Fruit fly (Drosophila melanogaster): ENCODE results near the gene lft.

lft gene

dm6 chr2L:10395642-10396487 is 31.6 kb downstream of the lft start, which contains the start of gene Mdh1:
Mdh1 (minus strand) TSS chr2L:10396332.
- TF ChIP-seq usp (GFP tag; optimal IDR thresholded peaks at IDR 0.05), result no peak
- no peak for TF ChIP-seq EcR (GFP tag; optimal IDR thresholded peaks at IDR 0.05)
- TF ChIP-seq pan (optimal IDR thresholded peaks at IDR 0.05), result no peak
- no peak for TF ChIP-seq Dll (optimal IDR thresholded peaks at IDR 0.05)
- TF ChIP-seq psq (optimal IDR thresholded peaks at IDR 0.05), result no peak
- TF ChIP-seq CG8478 (optimal IDR thresholded peaks at IDR 0.05), result no peak

- TF ChIP-seq EcR (GFP tag; optimal IDR thresholded peaks at IDR 0.05), result no peak
These were observed 32.2 kb downstream of the lft start, which contains the start of gene Cnot4 for dm6 chr2L:10396488-10396824. Cnot4 (plus strand) TSS chr2L:10396716.

dm6 chr2L:10396877-10397587 is 32.8 kb downstream of the lft start:
- no peak for TF ChIP-seq CG8478 (optimal IDR thresholded peaks at IDR 0.05)
- TF ChIP-seq EcR (GFP tag; optimal IDR thresholded peaks at IDR 0.05), result no peak
- TF ChIP-seq psq (optimal IDR thresholded peaks at IDR 0.05), result no peak
- TF ChIP-seq pan (optimal IDR thresholded peaks at IDR 0.05), result no peak
- TF ChIP-seq usp (GFP tag; optimal IDR thresholded peaks at IDR 0.05), result no peak
- TF ChIP-seq Dll (optimal IDR thresholded peaks at IDR 0.05), result no peak

dm6 chr2L:10403803-10404315 is 39.6 kb downstream of the lft start:
- TF ChIP-seq psq (optimal IDR thresholded peaks at IDR 0.05), result no peak
- TF ChIP-seq CG8478 (optimal IDR thresholded peaks at IDR 0.05), result no peak
- TF ChIP-seq Dll (optimal IDR thresholded peaks at IDR 0.05), result no peak
- no peak for TF ChIP-seq pan (optimal IDR thresholded peaks at IDR 0.05)
- TF ChIP-seq usp (GFP tag; optimal IDR thresholded peaks at IDR 0.05), result no peak
- TF ChIP-seq EcR (GFP tag; optimal IDR thresholded peaks at IDR 0.05), result no peak

- no peak for TF ChIP-seq EcR (GFP tag; optimal IDR thresholded peaks at IDR 0.05)
- TF ChIP-seq usp (GFP tag; optimal IDR thresholded peaks at IDR 0.05), result no peak
- TF ChIP-seq CG8478 (optimal IDR thresholded peaks at IDR 0.05), result no peak
- TF ChIP-seq Dll (optimal IDR thresholded peaks at IDR 0.05), result no peak
- no peak for TF ChIP-seq psq (optimal IDR thresholded peaks at IDR 0.05)
- no peak for TF ChIP-seq pan (optimal IDR thresholded peaks at IDR 0.05)
These were observed 40.9 kb downstream of the lft start, which contains the start of the genes CG17768, LSm-4 and Ir31a for dm6 chr2L:10405008-10405654. CG17768 (minus strand) TSS chr2L:10405203. LSm-4 (minus strand) TSS chr2L:10405203. Ir31a (plus strand) TSS chr2L:10405565.

dm6 chr2L:10408122-10408576 is 43.9 kb downstream of the lft start, which contains the start of the genes Ip259 and RpS27A:
Ip259 (plus strand) TSS chr2L:10408352.
RpS27A (plus strand) TSS chr2L:10408352.
- no peak for TF ChIP-seq psq (optimal IDR thresholded peaks at IDR 0.05)
- no peak for TF ChIP-seq pan (optimal IDR thresholded peaks at IDR 0.05)
- no peak for TF ChIP-seq CG8478 (optimal IDR thresholded peaks at IDR 0.05)

dm6 chr2L:10413251-10414127 is 49.2 kb downstream of the lft start, which contains the start of the genes CG5355 and Klp31E:
CG5355 (minus strand) TSS chr2L:10413463.
Klp31E (plus strand) TSS chr2L:10414017.
- TF ChIP-seq EcR (GFP tag; optimal IDR thresholded peaks at IDR 0.05) (no peak), pan (optimal IDR thresholded peaks at IDR 0.05) (no peak), Dll (optimal IDR thresholded peaks at IDR 0.05) (no peak), psq (optimal IDR thresholded peaks at IDR 0.05) (no peak), CG8478 (optimal IDR thresholded peaks at IDR 0.05) (no peak), usp (GFP tag; optimal IDR thresholded peaks at IDR 0.05) (no peak)

Measured in whole organism.